Worm (Caenorhabditis elegans): ENCODE measurements around the gene ZK643.6.

ZK643.6 gene

ce11 chrIII:8983135-8983534 is 22.6 kb upstream of the ZK643.6 start:
- TF ChIP-seq nhr-23 (tag; optimal IDR thresholded peaks at IDR 0.05) (peak; percentile 36), lin-39 (tag; optimal IDR thresholded peaks at IDR 0.05) (peak; percentile 25), nhr-25 (tag; optimal IDR thresholded peaks at IDR 0.05) (peak; percentile 69), ZK546.5 (tag; optimal IDR thresholded peaks at IDR 0.05) (no peak), ama-1 (optimal IDR thresholded peaks at IDR 0.05) (peak; percentile 32), elt-3 (tag; optimal IDR thresholded peaks at IDR 0.05) (no peak), nhr-43 (tag; optimal IDR thresholded peaks at IDR 0.05; ENCODE audit: poor library complexity, severe bottlenecking) (peak; percentile 16)

DNA sequence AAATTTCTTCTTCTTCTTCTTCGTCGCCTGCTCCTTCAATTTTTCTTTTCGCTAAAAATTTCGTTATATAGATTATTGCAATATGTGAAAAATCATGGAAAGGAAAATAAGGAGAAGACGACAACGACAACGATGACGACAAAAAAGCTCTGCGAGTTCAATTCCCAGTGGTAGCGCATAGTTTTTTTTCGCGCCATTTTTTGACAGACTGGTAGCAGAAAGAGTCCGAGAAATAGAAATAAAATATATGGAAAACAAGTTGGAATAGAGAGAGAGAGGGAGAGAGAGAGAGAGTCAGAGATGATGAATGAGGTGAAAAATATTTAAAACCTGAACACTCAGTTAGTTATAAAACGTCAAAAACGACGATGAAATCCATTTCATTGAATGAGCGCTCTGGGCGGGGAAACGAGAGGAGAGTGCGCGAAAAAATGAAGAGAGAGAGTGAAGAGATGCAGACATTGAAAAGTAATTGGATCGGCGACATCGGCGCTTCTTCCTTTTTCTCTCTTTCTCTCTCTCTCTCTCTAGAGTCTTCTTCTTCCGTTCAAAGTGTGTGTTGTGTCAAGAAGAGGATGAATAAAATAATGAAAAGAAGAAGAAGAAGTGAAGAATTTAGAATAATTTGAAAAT is 21.4 kb upstream of the ZK643.6 start, which contains the start of gene pde-2:
pde-2 (minus strand) TSS at position 51 of the 633 bp plus-strand sequence.
- TF ChIP-seq unc-62 (GFP tag; optimal IDR thresholded peaks at IDR 0.05) (no peak), mml-1 (tag; optimal IDR thresholded peaks at IDR 0.05) (no peak), ceh-82 (tag; optimal IDR thresholded peaks at IDR 0.05) (no peak), nhr-77 (tag; optimal IDR thresholded peaks at IDR 0.05) (no peak), fkh-10 (GFP tag; optimal IDR thresholded peaks at IDR 0.05) (peak; percentile 78), nhr-28 (tag; optimal IDR thresholded peaks at IDR 0.05) (no peak), nhr-25 (tag; optimal IDR thresholded peaks at IDR 0.05) (peak; percentile 38), nhr-43 (tag; optimal IDR thresholded peaks at IDR 0.05; ENCODE audit: poor library complexity, severe bottlenecking) (peak; percentile 46), elt-3 (tag; optimal IDR thresholded peaks at IDR 0.05) (no peak), snpc-4 (tag; optimal IDR thresholded peaks at IDR 0.05) (peak; percentile 23), nhr-76 (tag; optimal IDR thresholded peaks at IDR 0.05) (no peak), eor-1 (tag; optimal IDR thresholded peaks at IDR 0.05) (no peak), nhr-67 (tag; optimal IDR thresholded peaks at IDR 0.05) (no peak), lsy-12 (tag; optimal IDR thresholded peaks at IDR 0.05) (peak; percentile 15), pqm-1 (tag; optimal IDR thresholded peaks at IDR 0.05) (no peak), egl-27 (tag; optimal IDR thresholded peaks at IDR 0.05) (no peak), aly-2 (tag; optimal IDR thresholded peaks at IDR 0.05) (no peak), daf-12 (tag; optimal IDR thresholded peaks at IDR 0.05) (no peak), lin-39 (tag; optimal IDR thresholded peaks at IDR 0.05) (no peak), ceh-28 (tag; optimal IDR thresholded peaks at IDR 0.05) (peak; percentile 7), fkh-2 (tag; optimal IDR thresholded peaks at IDR 0.05) (no peak), zag-1 (tag; optimal IDR thresholded peaks at IDR 0.05) (no peak), ceh-16 (tag; optimal IDR thresholded peaks at IDR 0.05) (no peak), ztf-11 (tag; optimal IDR thresholded peaks at IDR 0.05) (no peak), fos-1 (tag; optimal IDR thresholded peaks at IDR 0.05) (no peak), jun-1 (tag; optimal IDR thresholded peaks at IDR 0.05) (no peak), ceh-9 (tag; optimal IDR thresholded peaks at IDR 0.05) (no peak), sea-2 (GFP tag; optimal IDR thresholded peaks at IDR 0.05) (no peak), lin-15B (tag; optimal IDR thresholded peaks at IDR 0.05) (peak; percentile 31), unc-39 (tag; optimal IDR thresholded peaks at IDR 0.05) (no peak), R02D3.7 (tag; optimal IDR thresholded peaks at IDR 0.05) (no peak), elt-2 (tag; optimal IDR thresholded peaks at IDR 0.05) (no peak), tbx-2 (tag; optimal IDR thresholded peaks at IDR 0.05) (peak; percentile 34), elt-1 (tag; optimal IDR thresholded peaks at IDR 0.05) (no peak), nhr-23 (tag; optimal IDR thresholded peaks at IDR 0.05) (peak; percentile 25), egl-5 (tag; optimal IDR thresholded peaks at IDR 0.05) (peak; percentile 18), ZK546.5 (tag; optimal IDR thresholded peaks at IDR 0.05) (no peak), ztf-4 (tag; optimal IDR thresholded peaks at IDR 0.05) (no peak), mdl-1 (tag; optimal IDR thresholded peaks at IDR 0.05) (no peak), ama-1 (optimal IDR thresholded peaks at IDR 0.05) (peak; percentile 67), nhr-11 (tag; optimal IDR thresholded peaks at IDR 0.05) (no peak), skn-1 (tag; optimal IDR thresholded peaks at IDR 0.05) (no peak), pha-4 (tag; optimal IDR thresholded peaks at IDR 0.05) (peak; percentile 61), nhr-12 (tag; optimal IDR thresholded peaks at IDR 0.05) (no peak), hmg-11 (tag; optimal IDR thresholded peaks at IDR 0.05) (peak; percentile 70), nfya-1 (tag; optimal IDR thresholded peaks at IDR 0.05; ENCODE audit: insufficient read depth) (peak; percentile 79), nhr-237 (tag; optimal IDR thresholded peaks at IDR 0.05) (no peak)
